Worm (Caenorhabditis elegans) whole organism, L1 larva: ENCODE results near the gene vamp-8.

Experiments used
- aha-1 ChIP-seq: fragments of 150-350 bp; optimal IDR thresholded peaks from 2 replicates; lab custom pipeline; 2014; ENCODE audit warnings: missing biosample characterization, missing genetic modification characterization
- mef-2 ChIP-seq: fragments of 150-350 bp; optimal IDR thresholded peaks from 2 replicates; lab custom pipeline; 2014; ENCODE audit warnings: missing biosample characterization, missing genetic modification characterization
- pag-3 ChIP-seq: sonication (generic microtip); optimal IDR thresholded peaks from 2 replicates; lab custom pipeline; 2017; ENCODE audit warnings: missing genetic modification characterization, mild to moderate bottlenecking, missing compliant biosample characterization, antibody characterized with exemption, borderline replicate concordance; ENCODE audit not compliant: insufficient read depth

ce11 chrIV:13860459-13860858 lies 4.5 kb downstream of the vamp-8 start:
- TF ChIP-seq aha-1 (tag; lab: Kevin White, UChicago) = no peak
- TF ChIP-seq pag-3 (tag; lab: Kevin White, UChicago) = no peak
- no peak for TF ChIP-seq mef-2 (tag; lab: Kevin White, UChicago)
